Fruit fly (Drosophila melanogaster) whole organism, embryonic: Measurements from ENCODE around the gene alpha-Man-IIb.

Experiments used
- CG7928 ChIP-seq: fragments of 200-800 bp; sonication (Bioruptor generic); optimal IDR thresholded peaks from 2 replicates; lab custom pipeline; 2017; ENCODE audit warnings: missing biosample characterization, mild to moderate bottlenecking, missing genetic modification characterization
- CG9817 ChIP-seq: fragments of 200-800 bp; sonication (Bioruptor generic); optimal IDR thresholded peaks from 2 replicates; lab custom pipeline; 2018; ENCODE audit warnings: missing biosample characterization, mild to moderate bottlenecking, missing genetic modification characterization, moderate library complexity
- CHES-1-like ChIP-seq: fragments of 200-800 bp; sonication (Bioruptor generic); optimal IDR thresholded peaks from 2 replicates; lab custom pipeline; 2016; ENCODE audit warnings: missing biosample characterization, missing genetic modification characterization
- ab ChIP-seq: fragments of 200-800 bp; sonication (Bioruptor generic); optimal IDR thresholded peaks from 2 replicates; lab custom pipeline; 2016; ENCODE audit warnings: missing biosample characterization, missing genetic modification characterization
- mld ChIP-seq: fragments of 200-800 bp; sonication (Bioruptor generic); IDR thresholded peaks from 3 replicates; pipeline ENCODE4 v1.3.6; 2022; ENCODE audit warnings: missing biosample characterization, missing genetic modification characterization; ENCODE audit not compliant: partially characterized antibody
- pfk ChIP-seq: fragments of 200-800 bp; sonication (Bioruptor generic); optimal IDR thresholded peaks from 2 replicates; lab custom pipeline; 2018; ENCODE audit warnings: missing biosample characterization, mild to moderate bottlenecking, missing genetic modification characterization, moderate library complexity

DNA sequence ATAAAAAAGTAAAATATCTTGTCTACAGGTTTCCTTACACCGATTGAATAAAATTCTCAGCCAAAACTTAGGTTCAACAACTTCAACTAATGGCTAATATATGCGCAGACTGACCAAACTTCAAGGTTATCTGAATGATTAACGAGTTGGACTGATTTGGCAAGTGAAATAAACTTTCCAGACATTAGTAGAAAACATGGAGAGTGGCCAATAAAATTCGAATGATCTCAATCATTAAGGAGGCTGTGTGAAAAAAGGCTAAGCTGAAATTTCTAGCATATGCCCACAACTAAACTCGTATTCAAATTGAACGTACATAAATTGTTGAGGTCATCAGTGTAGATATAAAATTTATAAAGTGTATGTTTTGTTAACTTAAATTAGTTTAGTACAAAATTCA, 24.5 kb upstream of the alpha-Man-IIb start, which contains the start of gene CG5614:
- TF ChIP-seq pfk (GFP tag; lab: Kevin White, UChicago): no peak
- TF ChIP-seq CHES-1-like: no peak
- TF ChIP-seq CG9817 (tag; lab: Kevin White, UChicago): no peak
- no peak for TF ChIP-seq CG7928 (GFP tag; lab: Kevin White, UChicago)
- TF ChIP-seq ab: no peak
- no peak for TF ChIP-seq mld
